Fruit fly (Drosophila melanogaster) whole organism, embryonic: ENCODE results near the gene CG15336.

Experiments used
- Bgb ChIP-seq: fragments of 200-800 bp; sonication (Bioruptor generic); IDR thresholded peaks from 2 replicates; pipeline ENCODE4 v1.3.6; 2022; ENCODE audit warnings: missing biosample characterization, missing genetic modification characterization; ENCODE audit not compliant: partially characterized antibody
- CG10543 ChIP-seq: fragments of 200-800 bp; sonication (Bioruptor generic); optimal IDR thresholded peaks from 3 replicates; lab custom pipeline; 2017; ENCODE audit warnings: missing biosample characterization, mild to moderate bottlenecking, missing genetic modification characterization, moderate library complexity
- CG10959 ChIP-seq: fragments of 200-800 bp; sonication (Bioruptor generic); IDR thresholded peaks from 2 replicates; pipeline ENCODE4 v1.3.6; 2022; ENCODE audit warnings: missing biosample characterization, missing genetic modification characterization
- CG11723 ChIP-seq: fragments of 200-800 bp; sonication (Bioruptor generic); optimal IDR thresholded peaks from 2 replicates; lab custom pipeline; 2017; ENCODE audit warnings: missing biosample characterization, mild to moderate bottlenecking, missing genetic modification characterization
- CG12071 ChIP-seq: fragments of 200-800 bp; sonication (Bioruptor generic); optimal IDR thresholded peaks from 3 replicates; lab custom pipeline; 2018; ENCODE audit warnings: missing biosample characterization, mild to moderate bottlenecking, missing genetic modification characterization
- CG12299 ChIP-seq: fragments of 200-800 bp; sonication (Bioruptor generic); optimal IDR thresholded peaks from 2 replicates; lab custom pipeline; 2018; ENCODE audit warnings: missing biosample characterization, mild to moderate bottlenecking, missing genetic modification characterization
- CG12391 ChIP-seq: fragments of 200-800 bp; sonication (Bioruptor generic); optimal IDR thresholded peaks from 3 replicates; lab custom pipeline; 2018; ENCODE audit warnings: missing biosample characterization, mild to moderate bottlenecking, missing genetic modification characterization, moderate library complexity
- CG14014 ChIP-seq: fragments of 200-800 bp; sonication (Bioruptor generic); IDR thresholded peaks from 2 replicates; pipeline ENCODE4 v1.3.6; 2022; ENCODE audit warnings: missing biosample characterization, missing genetic modification characterization
- CG14050 ChIP-seq: fragments of 200-800 bp; sonication (Bioruptor generic); IDR thresholded peaks from 3 replicates; pipeline ENCODE4 v1.3.6; 2022; ENCODE audit warnings: missing biosample characterization, missing genetic modification characterization
- CG17361 ChIP-seq: fragments of 200-800 bp; sonication (Bioruptor generic); IDR thresholded peaks from 3 replicates; pipeline ENCODE4 v1.3.6; 2022; ENCODE audit warnings: missing biosample characterization, missing genetic modification characterization
- CG30403 ChIP-seq: fragments of 200-800 bp; sonication (Bioruptor generic); optimal IDR thresholded peaks from 3 replicates; lab custom pipeline; 2016; ENCODE audit warnings: missing biosample characterization, missing genetic modification characterization
- CG32767 ChIP-seq: fragments of 200-800 bp; sonication (Bioruptor generic); IDR thresholded peaks from 2 replicates; pipeline ENCODE4 v1.3.6; 2022; ENCODE audit warnings: missing biosample characterization, missing genetic modification characterization
- CG3281 ChIP-seq: fragments of 200-800 bp; sonication (Bioruptor generic); optimal IDR thresholded peaks from 3 replicates; lab custom pipeline; 2017; ENCODE audit warnings: missing biosample characterization, mild to moderate bottlenecking, missing genetic modification characterization
- CG3407 ChIP-seq: fragments of 200-800 bp; sonication (Bioruptor generic); optimal IDR thresholded peaks from 2 replicates; lab custom pipeline; 2018; ENCODE audit warnings: missing biosample characterization, mild to moderate bottlenecking, missing genetic modification characterization
- CG6854 ChIP-seq: fragments of 200-800 bp; sonication (Bioruptor generic); optimal IDR thresholded peaks from 3 replicates; lab custom pipeline; 2017; ENCODE audit warnings: missing biosample characterization, mild to moderate bottlenecking, missing genetic modification characterization
- CG8388 ChIP-seq: fragments of 200-800 bp; sonication (Bioruptor generic); optimal IDR thresholded peaks from 2 replicates; lab custom pipeline; 2019; ENCODE audit warnings: missing biosample characterization, mild to moderate bottlenecking, missing genetic modification characterization, moderate library complexity
- CG9437 ChIP-seq: fragments of 200-800 bp; sonication (Bioruptor generic); optimal IDR thresholded peaks from 2 replicates; lab custom pipeline; 2018; ENCODE audit warnings: missing biosample characterization, mild to moderate bottlenecking, missing genetic modification characterization
- CG9932 ChIP-seq: fragments of 200-800 bp; sonication (Bioruptor generic); IDR thresholded peaks from 2 replicates; pipeline ENCODE4 v1.3.6; 2022; ENCODE audit warnings: missing biosample characterization, missing genetic modification characterization
- Camta ChIP-seq: fragments of 200-800 bp; sonication (Bioruptor generic); optimal IDR thresholded peaks from 2 replicates; lab custom pipeline; 2016; ENCODE audit warnings: missing biosample characterization, missing genetic modification characterization
- CoRest ChIP-seq: fragments of 200-800 bp; sonication (Bioruptor generic); optimal IDR thresholded peaks from 3 replicates; lab custom pipeline; 2018; ENCODE audit warnings: missing biosample characterization, mild to moderate bottlenecking, missing genetic modification characterization, moderate library complexity
- Dref ChIP-seq: fragments of 200-800 bp; sonication (Bioruptor generic); IDR thresholded peaks from 2 replicates; pipeline ENCODE4 v1.3.6; 2022; ENCODE audit warnings: missing biosample characterization, missing genetic modification characterization
- Gug ChIP-seq: fragments of 200-800 bp; sonication (Bioruptor generic); IDR thresholded peaks from 4 replicates; pipeline ENCODE4 v1.3.6; 2022; ENCODE audit warnings: missing biosample characterization, missing genetic modification characterization
- HmgZ ChIP-seq: fragments of 200-800 bp; sonication (Bioruptor generic); optimal IDR thresholded peaks from 2 replicates; lab custom pipeline; 2018; ENCODE audit warnings: missing biosample characterization, mild to moderate bottlenecking, missing genetic modification characterization
- Hr78 ChIP-seq, 2 experiments: fragments of 200-800 bp in 1 of 2; fragments of >200 bp in 1 of 2; sonication (Bioruptor generic) in 1 of 2; optimal IDR thresholded peaks; 2 replicates each; lab custom pipeline; 2017 to 2019; ENCODE audit warnings: missing biosample characterization in 2 of 2, missing genetic modification characterization in 2 of 2, mild to moderate bottlenecking in 1 of 2, moderate library complexity in 1 of 2
- NK7.1 ChIP-seq: fragments of 200-800 bp; sonication (Bioruptor generic); optimal IDR thresholded peaks from 3 replicates; lab custom pipeline; 2016; ENCODE audit warnings: missing biosample characterization, missing genetic modification characterization
- Nf-YB ChIP-seq: fragments of 200-800 bp; sonication (Bioruptor generic); optimal IDR thresholded peaks from 3 replicates; lab custom pipeline; 2019; ENCODE audit warnings: missing biosample characterization, mild to moderate bottlenecking, missing genetic modification characterization, moderate library complexity
- Oli ChIP-seq: fragments of 200-800 bp; sonication (Bioruptor generic); optimal IDR thresholded peaks from 2 replicates; lab custom pipeline; 2018; ENCODE audit warnings: missing biosample characterization, mild to moderate bottlenecking, missing genetic modification characterization, moderate library complexity
- Rx ChIP-seq: fragments of 200-800 bp; sonication (Bioruptor generic); IDR thresholded peaks from 2 replicates; pipeline ENCODE4 v1.3.6; 2022; ENCODE audit warnings: missing biosample characterization, missing genetic modification characterization
- Spps ChIP-seq: fragments of 200-800 bp; sonication (Bioruptor generic); optimal IDR thresholded peaks from 2 replicates; lab custom pipeline; 2018; ENCODE audit warnings: missing biosample characterization, mild to moderate bottlenecking, missing genetic modification characterization
- Ssrp ChIP-seq: fragments of 200-800 bp; sonication (Bioruptor generic); optimal IDR thresholded peaks from 2 replicates; lab custom pipeline; 2018; ENCODE audit warnings: missing biosample characterization, mild to moderate bottlenecking, missing genetic modification characterization, moderate library complexity
- Tbp ChIP-seq: fragments of >200 bp; optimal IDR thresholded peaks from 2 replicates; lab custom pipeline; 2018; ENCODE audit warnings: missing biosample characterization, missing genetic modification characterization
- ato ChIP-seq: fragments of 200-800 bp; sonication (Bioruptor generic); IDR thresholded peaks from 2 replicates; pipeline ENCODE4 v1.3.6; 2022; ENCODE audit warnings: missing biosample characterization, missing genetic modification characterization; ENCODE audit not compliant: partially characterized antibody
- chif ChIP-seq, 2 experiments: fragments of 200-800 bp; sonication (Bioruptor generic); optimal IDR thresholded peaks; 3 replicates each; lab custom pipeline; 2016; ENCODE audit warnings: missing biosample characterization in 2 of 2, missing genetic modification characterization in 2 of 2
- corto ChIP-seq: fragments of 200-800 bp; sonication (Bioruptor generic); optimal IDR thresholded peaks from 2 replicates; lab custom pipeline; 2016; ENCODE audit warnings: missing biosample characterization, mild to moderate bottlenecking, missing genetic modification characterization, moderate library complexity
- croc ChIP-seq: fragments of 200-800 bp; sonication (Bioruptor generic); conservative IDR thresholded peaks from 3 replicates; pipeline ENCODE4 v1.3.6; 2022; ENCODE audit warnings: missing biosample characterization, missing genetic modification characterization
- dmrt11E ChIP-seq: fragments of 200-800 bp; sonication (Bioruptor generic); optimal IDR thresholded peaks from 3 replicates; lab custom pipeline; 2018; ENCODE audit warnings: missing biosample characterization, mild to moderate bottlenecking, missing genetic modification characterization, moderate library complexity
- dmrt99B ChIP-seq: fragments of 200-800 bp; sonication (Bioruptor generic); optimal IDR thresholded peaks from 2 replicates; lab custom pipeline; 2018; ENCODE audit warnings: missing biosample characterization, mild to moderate bottlenecking, missing genetic modification characterization, moderate library complexity
- emc ChIP-seq: fragments of 200-800 bp; sonication (Bioruptor generic); optimal IDR thresholded peaks from 2 replicates; lab custom pipeline; 2016; ENCODE audit warnings: missing biosample characterization, missing genetic modification characterization
- gsb ChIP-seq: fragments of 200-800 bp; sonication (Bioruptor generic); IDR thresholded peaks from 2 replicates; pipeline ENCODE4 v1.3.6; 2022; ENCODE audit warnings: missing biosample characterization, missing genetic modification characterization
- lab ChIP-seq: fragments of 200-800 bp; sonication (Bioruptor generic); optimal IDR thresholded peaks from 3 replicates; lab custom pipeline; 2017; ENCODE audit warnings: missing biosample characterization, missing genetic modification characterization, mild to moderate bottlenecking, moderate library complexity, missing genetic modification reagents
- lola ChIP-seq, 3 experiments: fragments of >200 bp in 2 of 3; fragments of 200-800 bp in 1 of 3; sonication (Bioruptor generic) in 1 of 3; optimal IDR thresholded peaks; 2 replicates each; lab custom pipeline; 2017 to 2019; ENCODE audit warnings: missing biosample characterization in 3 of 3, missing genetic modification characterization in 3 of 3, mild to moderate bottlenecking in 1 of 3, moderate library complexity in 1 of 3
- odd ChIP-seq: fragments of 200-800 bp; sonication (Bioruptor generic); optimal IDR thresholded peaks from 2 replicates; lab custom pipeline; 2017; ENCODE audit warnings: missing biosample characterization, mild to moderate bottlenecking, missing genetic modification characterization
- phol ChIP-seq: fragments of 200-800 bp; sonication (Bioruptor generic); optimal IDR thresholded peaks from 3 replicates; lab custom pipeline; 2018; ENCODE audit warnings: missing biosample characterization, mild to moderate bottlenecking, missing genetic modification characterization, moderate library complexity
- pita ChIP-seq: fragments of 200-800 bp; sonication (Bioruptor generic); optimal IDR thresholded peaks from 2 replicates; lab custom pipeline; 2017; ENCODE audit warnings: missing biosample characterization, mild to moderate bottlenecking, missing genetic modification characterization
- repo ChIP-seq: fragments of 200-800 bp; sonication (Bioruptor generic); optimal IDR thresholded peaks from 2 replicates; lab custom pipeline; 2016; ENCODE audit warnings: missing biosample characterization, missing genetic modification characterization
- sens ChIP-seq: fragments of 200-800 bp; sonication (Bioruptor generic); peaks from one replicate; lab custom pipeline; 2016; ENCODE audit warnings: missing biosample characterization, missing genetic modification characterization
- tin ChIP-seq: fragments of 200-800 bp; sonication (Bioruptor generic); optimal IDR thresholded peaks from 3 replicates; lab custom pipeline; 2016; ENCODE audit warnings: missing biosample characterization, missing genetic modification characterization
- tll ChIP-seq, 2 experiments: fragments of 200-800 bp in 1 of 2; fragments of >200 bp in 1 of 2; sonication (Bioruptor generic) in 1 of 2; optimal IDR thresholded peaks; 2 replicates each; lab custom pipeline; 2017 to 2019; ENCODE audit warnings: missing biosample characterization in 2 of 2, missing genetic modification characterization in 2 of 2, mild to moderate bottlenecking in 1 of 2, moderate library complexity in 1 of 2
- vfl ChIP-seq: fragments of 200-800 bp; sonication (Bioruptor generic); optimal IDR thresholded peaks from 2 replicates; lab custom pipeline; 2016; ENCODE audit warnings: missing biosample characterization, missing genetic modification characterization
- zf30C ChIP-seq: fragments of 200-800 bp; sonication (Bioruptor generic); optimal IDR thresholded peaks from 3 replicates; lab custom pipeline; 2018; ENCODE audit warnings: missing biosample characterization, mild to moderate bottlenecking, missing genetic modification characterization
- zfh1 ChIP-seq: fragments of 200-800 bp; sonication (Bioruptor generic); IDR thresholded peaks from 3 replicates; pipeline ENCODE4 v1.3.6; 2022; ENCODE audit warnings: missing biosample characterization, missing genetic modification characterization

CG15336 gene

dm6 chrX:8122834-8123233, 24.9 kb upstream of the CG15336 start (continued):
- peak; percentile 32 for TF ChIP-seq Ssrp
- TF ChIP-seq Nf-YB (GFP tag; lab: Kevin White, UChicago) = no peak
- 0 out of 3 replicates have a peak, but pooled peaks have one; percentile 29 for TF ChIP-seq CG17361 (GFP tag; lab: Robert Waterston, UW)
- TF ChIP-seq Bgb = no peak
- peak; percentile 31 for TF ChIP-seq dmrt11E (tag; lab: Kevin White, UChicago)
- no peak for TF ChIP-seq pita (GFP tag; lab: Kevin White, UChicago)
- TF ChIP-seq CG9437 (GFP tag; lab: Kevin White, UChicago) = no peak
- no peak for TF ChIP-seq CG32767 (GFP tag; lab: Robert Waterston, UW)
- no peak for TF ChIP-seq CG12299
- peak; percentile 21 for TF ChIP-seq CG8388 (GFP tag; lab: Kevin White, UChicago)
- TF ChIP-seq repo (GFP tag; lab: Kevin White, UChicago) = no peak
- TF ChIP-seq dmrt99B (tag; lab: Kevin White, UChicago) = peak; percentile 26
- TF ChIP-seq NK7.1 = no peak
- no peak for TF ChIP-seq Dref (GFP tag; lab: Robert Waterston, UW)
- TF ChIP-seq CG9932 (GFP tag; lab: Robert Waterston, UW) = no peak
- no peak for TF ChIP-seq gsb (GFP tag; lab: Robert Waterston, UW)
- peak; percentile 0 for TF ChIP-seq CG12391
- no peak for TF ChIP-seq CG11723
- TF ChIP-seq phol = peak; percentile 53
- no peak for TF ChIP-seq CG12071 (GFP tag; lab: Kevin White, UChicago)
- peak in 1 of 3 experiments; percentile 57 for TF ChIP-seq lola (GFP tag; optimal IDR thresholded peaks at IDR 0.05; lab: Kevin White, UChicago)
- TF ChIP-seq odd (GFP tag; lab: Kevin White, UChicago) = no peak
- TF ChIP-seq CG10543 = no peak
- TF ChIP-seq chif (GFP tag; optimal IDR thresholded peaks at IDR 0.05; lab: Kevin White, UChicago) = peak in 1 of 2 experiments; percentile 5
- TF ChIP-seq Gug (GFP tag; lab: Robert Waterston, UW) = no peak
- peak; percentile 6 for TF ChIP-seq CoRest (tag; lab: Kevin White, UChicago)
- TF ChIP-seq corto = no peak
- peak; percentile 27 for TF ChIP-seq Oli
- no peak for TF ChIP-seq CG14014 (GFP tag; lab: Robert Waterston, UW)
- TF ChIP-seq emc (GFP tag; lab: Kevin White, UChicago) = no peak
- peak; percentile 79 for TF ChIP-seq sens (GFP tag; lab: Kevin White, UChicago)
- peak; percentile 3 for TF ChIP-seq CG3407 (GFP tag; lab: Kevin White, UChicago)
- no peak for TF ChIP-seq vfl (GFP tag; lab: Kevin White, UChicago)
- no peak for TF ChIP-seq tll (GFP tag; optimal IDR thresholded peaks at IDR 0.05; lab: Kevin White, UChicago)
- no peak for TF ChIP-seq CG10959 (GFP tag; lab: Robert Waterston, UW)
- TF ChIP-seq Rx (GFP tag; lab: Robert Waterston, UW) = no peak
- TF ChIP-seq CG14050 = no peak
- no peak for TF ChIP-seq Hr78 (GFP tag; optimal IDR thresholded peaks at IDR 0.05; lab: Kevin White, UChicago)
- no peak for TF ChIP-seq CG6854
- peak; percentile 15 for TF ChIP-seq CG30403 (GFP tag; lab: Kevin White, UChicago)
- no peak for TF ChIP-seq CG3281 (GFP tag; lab: Kevin White, UChicago)
- TF ChIP-seq Camta = no peak
- no peak for TF ChIP-seq Spps (tag; lab: Kevin White, UChicago)
- no peak for TF ChIP-seq lab (GFP tag; lab: Kevin White, UChicago)
- TF ChIP-seq tin (GFP tag; lab: Kevin White, UChicago) = no peak
- no peak for TF ChIP-seq Tbp (GFP tag; lab: Kevin White, UChicago)
- peak; percentile 32 for TF ChIP-seq zf30C (GFP tag; lab: Kevin White, UChicago)
- TF ChIP-seq ato = no peak
- no peak for TF ChIP-seq HmgZ (tag; lab: Kevin White, UChicago)
- TF ChIP-seq croc (GFP tag; lab: Robert Waterston, UW) = no peak
- TF ChIP-seq zfh1 (GFP tag; lab: Robert Waterston, UW) = 0 out of 3 replicates have a peak, but pooled peaks have one; percentile 4
